Worm (Caenorhabditis elegans) whole organism, L2 larva: Measurements from ENCODE around the gene coa-4.

Experiments used
- ZK546.5 ChIP-seq: sonication (generic microtip); optimal IDR thresholded peaks from 2 replicates; lab custom pipeline; 2017; ENCODE audit warnings: missing biosample characterization, missing genetic modification characterization
- ama-1 ChIP-seq: fragments of 150-350 bp; optimal IDR thresholded peaks from 2 replicates; lab custom pipeline; 2018; ENCODE audit warnings: inconsistent platforms
- elt-3 ChIP-seq: sonication (generic microtip); optimal IDR thresholded peaks from 2 replicates; lab custom pipeline; 2017; ENCODE audit warnings: missing biosample characterization, missing genetic modification characterization
- lsy-2 ChIP-seq, 2 experiments: fragments of 150-350 bp in 1 of 2; sonication (generic microtip) in 1 of 2; optimal IDR thresholded peaks; 2 replicates each; lab custom pipeline; 2014 to 2017; ENCODE audit warnings: missing biosample characterization in 2 of 2, missing genetic modification characterization in 2 of 2
- mab-5 ChIP-seq: fragments of 150-350 bp; optimal IDR thresholded peaks from 2 replicates; lab custom pipeline; 2014; ENCODE audit warnings: missing biosample characterization, missing genetic modification characterization
- nhr-12 ChIP-seq: fragments of 150-350 bp; optimal IDR thresholded peaks from 2 replicates; lab custom pipeline; 2014; ENCODE audit warnings: missing biosample characterization, missing genetic modification characterization
- nhr-237 ChIP-seq: fragments of 150-350 bp; optimal IDR thresholded peaks from 2 replicates; lab custom pipeline; 2014; ENCODE audit warnings: missing biosample characterization, missing genetic modification characterization
- nhr-25 ChIP-seq: fragments of 150-350 bp; sonication (generic microtip); optimal IDR thresholded peaks from 3 replicates; lab custom pipeline; 2014; ENCODE audit warnings: missing biosample characterization, missing genetic modification characterization
- skn-1 ChIP-seq: sonication (generic microtip); optimal IDR thresholded peaks from 2 replicates; lab custom pipeline; 2017; ENCODE audit warnings: missing biosample characterization, missing genetic modification characterization
- sma-3 ChIP-seq: sonication (generic microtip); optimal IDR thresholded peaks from 2 replicates; lab custom pipeline; 2016; ENCODE audit warnings: missing genetic modification reagents, missing genetic modification characterization, missing compliant biosample characterization
- ztf-1 ChIP-seq: fragments of 200-800 bp; sonication (Bioruptor generic); conservative IDR thresholded peaks from 2 replicates; pipeline ENCODE4 v1.3.6; 2022; ENCODE audit warnings: missing genetic modification characterization, missing compliant biosample characterization
- ztf-11 ChIP-seq: sonication (generic microtip); optimal IDR thresholded peaks from 2 replicates; lab custom pipeline; 2017; ENCODE audit warnings: missing biosample characterization, missing genetic modification characterization

DNA sequence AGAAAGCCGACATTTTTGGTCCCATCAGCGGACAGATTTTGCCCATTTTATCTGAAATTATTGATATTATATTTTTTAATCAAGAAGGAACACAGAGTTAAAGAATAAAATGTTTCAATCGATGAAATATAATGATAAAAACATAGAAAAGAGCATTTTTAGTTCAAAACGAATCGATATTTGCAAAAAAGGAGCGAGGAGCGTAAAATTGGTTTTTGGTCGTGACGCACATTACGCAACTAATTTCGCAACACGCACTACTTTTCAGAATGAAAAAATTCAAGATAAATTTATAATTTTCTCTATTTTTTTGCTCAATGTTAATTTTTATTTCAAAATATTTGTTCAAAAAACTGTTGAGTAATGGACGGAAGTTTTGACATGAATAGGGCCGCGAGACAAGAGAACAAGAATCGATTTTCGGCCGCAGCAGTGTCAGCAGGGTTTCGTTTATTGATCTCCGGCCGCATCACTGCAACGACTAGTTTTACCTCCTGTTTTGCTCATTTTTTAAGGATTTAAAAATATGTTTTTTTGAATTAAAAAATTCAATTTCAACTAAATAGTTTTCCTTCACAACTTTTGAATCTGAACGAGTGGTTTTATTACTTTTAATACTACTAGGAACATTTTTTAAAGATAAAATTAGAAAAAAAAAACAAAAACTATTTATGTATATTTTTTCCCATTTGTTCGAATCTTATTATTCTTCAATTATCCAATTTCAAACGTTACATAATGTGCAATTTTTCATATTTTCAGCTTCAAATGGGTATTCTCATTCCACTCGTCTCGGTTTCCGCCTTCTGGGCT, 14.2 kb downstream of the coa-4 start, which contains the start of the genes F49C12.12 and vha-17:
- no peak for TF ChIP-seq ztf-11 (tag; lab: Kevin White, UChicago)
- TF ChIP-seq skn-1 (tag; lab: Kevin White, UChicago), result no peak
- no peak for TF ChIP-seq sma-3
- no peak for TF ChIP-seq elt-3
- TF ChIP-seq nhr-237 (tag; lab: Kevin White, UChicago), result no peak
- TF ChIP-seq ama-1, result no peak
- no peak for TF ChIP-seq ztf-1 (GFP tag; lab: Robert Waterston, UW)
- TF ChIP-seq lsy-2 (tag; optimal IDR thresholded peaks at IDR 0.05; lab: Kevin White, UChicago), result peak in 1 of 2 experiments; percentile 56
- TF ChIP-seq ZK546.5, result no peak
- no peak for TF ChIP-seq mab-5 (tag; lab: Kevin White, UChicago)
- TF ChIP-seq nhr-25 (tag; lab: Kevin White, UChicago), result no peak
- TF ChIP-seq nhr-12 (tag; lab: Kevin White, UChicago), result no peak
